Worm (Caenorhabditis elegans) whole organism, L1 larva: ENCODE results near the gene Y69F12A.1.

Experiments
- jun-1 ChIP-seq: fragments of 150-350 bp; optimal IDR thresholded peaks from 2 replicates; lab custom pipeline; 2014; ENCODE audit warnings: missing biosample characterization, missing genetic modification reagents, missing genetic modification characterization
- nhr-237 ChIP-seq: fragments of 150-350 bp; optimal IDR thresholded peaks from 2 replicates; lab custom pipeline; 2014; ENCODE audit warnings: missing biosample characterization, missing genetic modification characterization
- pag-3 ChIP-seq: sonication (generic microtip); optimal IDR thresholded peaks from 2 replicates; lab custom pipeline; 2017; ENCODE audit warnings: missing genetic modification characterization, mild to moderate bottlenecking, missing compliant biosample characterization, antibody characterized with exemption, borderline replicate concordance; ENCODE audit not compliant: insufficient read depth
- snpc-4 ChIP-seq: fragments of 150-350 bp; optimal IDR thresholded peaks from 2 replicates; lab custom pipeline; 2014; ENCODE audit warnings: missing biosample characterization, missing genetic modification characterization
- snu-23 ChIP-seq: sonication (generic microtip); optimal IDR thresholded peaks from 2 replicates; lab custom pipeline; 2016; ENCODE audit warnings: missing genetic modification characterization, missing compliant biosample characterization
- unc-130 ChIP-seq: fragments of 150-350 bp; optimal IDR thresholded peaks from 2 replicates; lab custom pipeline; 2017; ENCODE audit warnings: missing biosample characterization, missing genetic modification characterization, inconsistent platforms

- TF ChIP-seq snu-23 (no peak), pag-3 (tag; lab: Kevin White, UChicago) (no peak), unc-130 (tag; lab: Kevin White, UChicago) (no peak), nhr-237 (tag; lab: Kevin White, UChicago) (no peak), jun-1 (tag; lab: Kevin White, UChicago) (no peak), snpc-4 (tag; lab: Kevin White, UChicago) (no peak)
Observed at ce11 chrIII:7458846-7459365, 2.2 kb downstream of the Y69F12A.1 start, which contains the start of the genes fipr-19 and fipr-18.
